Worm (Caenorhabditis elegans) whole organism, mixed stage, embryonic: ENCODE measurements around the gene ZC190.2.

Source experiments
- elt-3 ChIP-seq: fragments of 150-350 bp; optimal IDR thresholded peaks from 2 replicates; lab custom pipeline; 2014; ENCODE audit warnings: missing biosample characterization, missing genetic modification characterization
- lin-32 ChIP-seq: fragments of 200-800 bp; sonication (Bioruptor generic); optimal IDR thresholded peaks from 2 replicates; lab custom pipeline; 2018; ENCODE audit warnings: mild to moderate bottlenecking, missing genetic modification characterization, missing compliant biosample characterization
- lsy-2 ChIP-seq: fragments of 150-350 bp; optimal IDR thresholded peaks from 2 replicates; lab custom pipeline; 2014; ENCODE audit warnings: missing biosample characterization, missing genetic modification characterization
- nhr-237 ChIP-seq: fragments of 150-350 bp; optimal IDR thresholded peaks from 2 replicates; lab custom pipeline; 2014; ENCODE audit warnings: missing biosample characterization, missing genetic modification characterization
- unc-39 ChIP-seq: fragments of 150-350 bp; optimal IDR thresholded peaks from 2 replicates; lab custom pipeline; 2014; ENCODE audit warnings: missing biosample characterization, missing genetic modification characterization

- TF ChIP-seq nhr-237 (no peak), lin-32 (GFP tag; lab: Kevin White, UChicago) (no peak), lsy-2 (tag; lab: Kevin White, UChicago) (no peak), elt-3 (tag; lab: Kevin White, UChicago) (no peak), unc-39 (tag; lab: Kevin White, UChicago) (no peak)
Observed at ce11 chrV:8681050-8681449, at the start of gene ZC190.2.
